Fruit fly (Drosophila melanogaster): ENCODE results near the gene CG15357.

The CG15357 gene

dm6 chr2L:1967861-1968260 lies 22.4 kb upstream of the CG15357 start:
- no peak for TF ChIP-seq CG10348 (GFP tag; IDR thresholded peaks at IDR 0.05)
- TF ChIP-seq Ets98B (GFP tag; IDR thresholded peaks at IDR 0.05): no peak
- TF ChIP-seq fd96Ca (GFP tag; IDR thresholded peaks at IDR 0.05): no peak
- TF ChIP-seq D1 (tag; optimal IDR thresholded peaks at IDR 0.05): no peak
- no peak for TF ChIP-seq CG13204 (GFP tag; optimal IDR thresholded peaks at IDR 0.05)
- no peak for TF ChIP-seq Pif1A (GFP tag; optimal IDR thresholded peaks at IDR 0.05)
- no peak for TF ChIP-seq EcR (GFP tag; optimal IDR thresholded peaks at IDR 0.05)
- TF ChIP-seq CG32121 (GFP tag; IDR thresholded peaks at IDR 0.05): no peak
- no peak for TF ChIP-seq CG34367 (tag; optimal IDR thresholded peaks at IDR 0.05)
- no peak for TF ChIP-seq CG15710 (tag; optimal IDR thresholded peaks at IDR 0.05)
- TF ChIP-seq Snoo (tag; optimal IDR thresholded peaks at IDR 0.05): no peak
- TF ChIP-seq CG8159 (tag; optimal IDR thresholded peaks at IDR 0.05): no peak
- TF ChIP-seq rn (GFP tag; IDR thresholded peaks at IDR 0.05): no peak
- no peak for TF ChIP-seq CG14655 (GFP tag; optimal IDR thresholded peaks at IDR 0.05)
- no peak for TF ChIP-seq CG4496 (GFP tag; IDR thresholded peaks at IDR 0.05)
- TF ChIP-seq CG12605 (GFP tag; IDR thresholded peaks at IDR 0.05): no peak

dm6 chr2L:1967301-1967700 lies 21.8 kb upstream of the CG15357 start:
- TF ChIP-seq CG10348 (GFP tag; IDR thresholded peaks at IDR 0.05) (no peak), Pif1A (GFP tag; optimal IDR thresholded peaks at IDR 0.05) (no peak), CG4496 (GFP tag; IDR thresholded peaks at IDR 0.05) (no peak)

DNA sequence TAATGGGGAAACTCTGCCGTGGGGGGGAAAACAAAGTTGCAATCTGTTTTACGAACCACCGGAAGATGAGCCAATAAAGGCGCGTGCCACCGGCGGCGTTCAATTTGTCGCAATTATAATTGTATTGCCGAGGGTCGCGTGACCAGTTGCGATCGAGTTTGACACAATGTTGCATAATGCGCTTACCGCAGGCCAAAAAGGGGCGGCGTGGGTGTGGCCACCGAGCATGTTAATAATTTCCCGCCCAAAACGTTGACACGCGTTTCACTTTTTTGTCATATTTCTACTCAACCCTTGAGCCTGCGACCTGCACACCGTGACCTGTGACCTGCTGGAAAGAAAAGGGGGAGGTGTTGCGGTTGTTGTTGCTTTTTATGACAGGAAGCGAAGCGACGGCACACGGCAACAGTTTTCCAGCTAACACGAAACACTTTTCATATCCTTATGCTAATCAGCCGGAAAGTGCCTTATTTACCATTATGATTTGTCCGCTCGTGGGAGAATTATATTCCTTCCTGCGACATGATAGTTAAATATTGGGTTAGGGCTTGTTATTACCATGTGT lies 16.5 kb upstream of the CG15357 start:
- TF ChIP-seq CG8159 (tag; optimal IDR thresholded peaks at IDR 0.05) (no peak), Pif1A (GFP tag; optimal IDR thresholded peaks at IDR 0.05) (no peak), gl (tag; optimal IDR thresholded peaks at IDR 0.05) (no peak), CG14655 (GFP tag; optimal IDR thresholded peaks at IDR 0.05) (no peak), CG4496 (GFP tag; IDR thresholded peaks at IDR 0.05) (no peak)

- TF ChIP-seq EcR (GFP tag; optimal IDR thresholded peaks at IDR 0.05) (no peak), CG4496 (GFP tag; IDR thresholded peaks at IDR 0.05) (no peak), Ets98B (GFP tag; IDR thresholded peaks at IDR 0.05) (no peak), CG8159 (tag; optimal IDR thresholded peaks at IDR 0.05) (peak; percentile 11)
Observed at dm6 chr2L:1960056-1960455, 14.5 kb upstream of the CG15357 start.

DNA sequence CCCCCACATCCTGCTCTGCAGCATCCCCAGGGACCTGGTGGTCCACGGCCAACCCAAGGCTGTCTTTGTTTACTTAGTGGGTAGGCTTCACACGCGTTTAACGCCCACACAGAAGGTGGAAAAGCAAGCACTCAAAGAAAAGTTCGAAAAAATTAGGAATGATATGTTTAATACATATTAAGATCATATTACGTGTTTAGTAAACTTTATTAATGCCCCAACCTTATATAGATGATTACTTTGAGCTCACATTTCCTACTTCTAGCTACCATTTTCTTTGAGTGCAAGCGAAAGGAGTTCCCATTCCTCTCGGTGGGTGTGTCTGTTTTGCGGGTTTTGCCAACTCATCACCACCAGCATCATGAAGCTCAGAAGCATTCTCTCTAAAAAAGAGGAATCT lies 13.9 kb upstream of the CG15357 start:
- TF ChIP-seq CG8159 (tag; optimal IDR thresholded peaks at IDR 0.05) (peak; percentile 18), CG12605 (GFP tag; IDR thresholded peaks at IDR 0.05) (no peak), Ets98B (GFP tag; IDR thresholded peaks at IDR 0.05) (no peak), rn (GFP tag; IDR thresholded peaks at IDR 0.05) (no peak), Snoo (tag; optimal IDR thresholded peaks at IDR 0.05) (no peak), CG15710 (tag; optimal IDR thresholded peaks at IDR 0.05) (peak; percentile 9)

- TF ChIP-seq fd96Ca (GFP tag; IDR thresholded peaks at IDR 0.05) (no peak), CG15710 (tag; optimal IDR thresholded peaks at IDR 0.05) (no peak), CG13204 (GFP tag; optimal IDR thresholded peaks at IDR 0.05) (no peak), CG32121 (GFP tag; IDR thresholded peaks at IDR 0.05) (no peak), CG10348 (GFP tag; IDR thresholded peaks at IDR 0.05) (no peak), CG14655 (GFP tag; optimal IDR thresholded peaks at IDR 0.05) (no peak), CG4496 (GFP tag; IDR thresholded peaks at IDR 0.05) (no peak), D1 (tag; optimal IDR thresholded peaks at IDR 0.05) (no peak), CG9948 (tag; optimal IDR thresholded peaks at IDR 0.05) (no peak)
Observed at dm6 chr2L:1954541-1954940, 9.0 kb upstream of the CG15357 start.

DNA sequence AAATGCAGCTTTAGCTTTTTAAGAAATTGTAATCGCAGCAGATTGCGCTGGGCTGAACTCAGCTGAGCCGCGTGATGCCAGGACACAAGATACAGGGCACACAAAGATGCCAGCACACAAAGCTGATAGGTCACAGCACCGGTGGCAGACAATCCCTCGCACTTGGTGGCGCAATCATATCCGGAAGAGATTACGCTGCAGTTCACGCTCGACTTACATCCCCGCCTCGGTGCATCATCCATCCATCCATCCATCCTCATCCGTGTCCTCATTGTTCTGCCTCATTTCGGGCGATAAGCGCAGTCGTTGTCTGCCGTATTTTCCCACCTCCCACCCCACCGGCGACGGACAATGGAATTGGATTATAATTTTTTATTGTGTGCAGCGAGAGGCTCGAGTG lies 2.5 kb upstream of the CG15357 start:
- TF ChIP-seq CG4496 (GFP tag; IDR thresholded peaks at IDR 0.05) (no peak), D1 (tag; optimal IDR thresholded peaks at IDR 0.05) (no peak), CG15710 (tag; optimal IDR thresholded peaks at IDR 0.05) (no peak), fd96Ca (GFP tag; IDR thresholded peaks at IDR 0.05) (no peak), Pif1B (GFP tag; optimal IDR thresholded peaks at IDR 0.05) (no peak), CG14655 (GFP tag; optimal IDR thresholded peaks at IDR 0.05) (no peak), CG17806 (tag; optimal IDR thresholded peaks at IDR 0.05) (no peak), rn (GFP tag; IDR thresholded peaks at IDR 0.05) (no peak), CG10348 (GFP tag; IDR thresholded peaks at IDR 0.05) (no peak), CG9948 (tag; optimal IDR thresholded peaks at IDR 0.05) (no peak), CG32121 (GFP tag; IDR thresholded peaks at IDR 0.05) (no peak), CG34367 (tag; optimal IDR thresholded peaks at IDR 0.05) (no peak), EcR (GFP tag; optimal IDR thresholded peaks at IDR 0.05) (no peak), Snoo (tag; optimal IDR thresholded peaks at IDR 0.05) (no peak), CG8301 (tag; optimal IDR thresholded peaks at IDR 0.05) (no peak), CG13204 (GFP tag; optimal IDR thresholded peaks at IDR 0.05) (no peak), Ets98B (GFP tag; IDR thresholded peaks at IDR 0.05) (no peak), CG12605 (GFP tag; IDR thresholded peaks at IDR 0.05) (no peak)

DNA sequence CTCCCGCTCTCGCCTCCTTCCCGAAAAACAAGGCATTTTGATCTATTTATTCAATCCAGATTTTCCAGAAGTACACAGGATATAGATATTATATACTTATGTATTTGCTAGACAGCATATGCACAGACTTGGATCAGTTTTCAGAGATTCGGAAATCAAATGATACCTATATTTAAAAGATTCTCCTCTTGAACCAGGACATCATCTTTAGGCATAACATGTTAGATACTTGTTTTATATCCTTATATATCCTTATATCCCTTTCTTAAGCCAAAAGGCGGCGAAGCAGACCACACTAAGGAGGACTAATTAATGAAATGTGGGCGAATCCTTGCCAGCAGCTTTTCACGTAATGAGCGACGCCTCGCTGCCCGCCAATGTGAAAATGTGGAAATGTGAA lies 1.1 kb upstream of the CG15357 start, which contains the start of gene CG33673:
CG33673 (minus strand) TSS at position 101 of the 400 bp plus-strand sequence.
- TF ChIP-seq CG8301 (tag; optimal IDR thresholded peaks at IDR 0.05): no peak
- no peak for TF ChIP-seq D1 (tag; optimal IDR thresholded peaks at IDR 0.05)
- TF ChIP-seq Ets98B (GFP tag; IDR thresholded peaks at IDR 0.05): no peak
- no peak for TF ChIP-seq CG32121 (GFP tag; IDR thresholded peaks at IDR 0.05)
- TF ChIP-seq CG14655 (GFP tag; optimal IDR thresholded peaks at IDR 0.05): no peak
- no peak for TF ChIP-seq gl (tag; optimal IDR thresholded peaks at IDR 0.05)
- no peak for TF ChIP-seq Pif1A (GFP tag; optimal IDR thresholded peaks at IDR 0.05)
- no peak for TF ChIP-seq fd96Ca (GFP tag; IDR thresholded peaks at IDR 0.05)
- no peak for TF ChIP-seq CG8159 (tag; optimal IDR thresholded peaks at IDR 0.05)
- TF ChIP-seq CG13204 (GFP tag; optimal IDR thresholded peaks at IDR 0.05): no peak
- no peak for TF ChIP-seq Pif1B (GFP tag; optimal IDR thresholded peaks at IDR 0.05)
- no peak for TF ChIP-seq CG34367 (tag; optimal IDR thresholded peaks at IDR 0.05)
- no peak for TF ChIP-seq CG12605 (GFP tag; IDR thresholded peaks at IDR 0.05)
- TF ChIP-seq rn (GFP tag; IDR thresholded peaks at IDR 0.05): no peak
- TF ChIP-seq CG9948 (tag; optimal IDR thresholded peaks at IDR 0.05): no peak

Measured in whole organism, pupa.